Worm (Caenorhabditis elegans): ENCODE measurements around the gene gcy-13.

Gene gcy-13

ce11 chrV:12317894-12318553 is 51.3 kb downstream of the gcy-13 start, which contains the start of the genes R04F11.5 and R04F11.2 (continued):
- TF ChIP-seq nhr-19 (GFP tag; conservative IDR thresholded peaks at IDR 0.05) (peak; percentile 72), dsc-1 (tag; optimal IDR thresholded peaks at IDR 0.05) (peak; percentile 49), pag-3 (tag; optimal IDR thresholded peaks at IDR 0.05; ENCODE audit: borderline replicate concordance, insufficient read depth) (no peak), lin-35 (GFP tag; optimal IDR thresholded peaks at IDR 0.05) (peak; percentile 84 to 91), tlp-1 (tag; optimal IDR thresholded peaks at IDR 0.05) (no peak), C34B4.2 (tag; optimal IDR thresholded peaks at IDR 0.05) (no peak), nhr-77 (tag; optimal IDR thresholded peaks at IDR 0.05) (peak; percentile 57), mep-1 (tag; optimal IDR thresholded peaks at IDR 0.05) (peak; percentile 92), mab-9 (GFP tag; IDR thresholded peaks at IDR 0.05) (no peak), elt-3 (tag; optimal IDR thresholded peaks at IDR 0.05) (peak in 3 of 6 experiments; percentile 45 to 91 (median 65)), jun-1 (tag; optimal IDR thresholded peaks at IDR 0.05) (peak; percentile 66), mef-2 (tag; optimal IDR thresholded peaks at IDR 0.05) (no peak), alr-1 (tag; optimal IDR thresholded peaks at IDR 0.05; ENCODE audit: borderline replicate concordance) (no peak), xbp-1 (tag; optimal IDR thresholded peaks at IDR 0.05) (peak; percentile 73), nhr-47 (tag; optimal IDR thresholded peaks at IDR 0.05) (peak; percentile 77), fkh-10 (GFP tag; optimal IDR thresholded peaks at IDR 0.05) (no peak), blmp-1 (tag; optimal IDR thresholded peaks at IDR 0.05) (peak; percentile 78), zip-4 (GFP tag; optimal IDR thresholded peaks at IDR 0.05) (peak; percentile 18), snpc-4 (tag; optimal IDR thresholded peaks at IDR 0.05) (peak; percentile 74), ceh-90 (tag; optimal IDR thresholded peaks at IDR 0.05) (no peak), efl-3 (GFP tag; optimal IDR thresholded peaks at IDR 0.05) (no peak), nhr-11 (tag; optimal IDR thresholded peaks at IDR 0.05) (peak; percentile 34), nhr-76 (tag; optimal IDR thresholded peaks at IDR 0.05) (no peak), unc-130 (tag; optimal IDR thresholded peaks at IDR 0.05) (peak; percentile 82), vab-15 (tag; optimal IDR thresholded peaks at IDR 0.05) (no peak), sup-37 (GFP tag; optimal IDR thresholded peaks at IDR 0.05) (no peak), lin-13 (GFP tag; optimal IDR thresholded peaks at IDR 0.05) (peak; percentile 56), efl-1 (optimal IDR thresholded peaks at IDR 0.05) (peak; percentile 84 to 88), efl-1 (GFP tag; optimal IDR thresholded peaks at IDR 0.05 in 1 of 2) (peak; percentile 85 to 98), nhr-28 (tag; optimal IDR thresholded peaks at IDR 0.05) (no peak), ces-1 (GFP tag; optimal IDR thresholded peaks at IDR 0.05) (no peak), elt-2 (tag; optimal IDR thresholded peaks at IDR 0.05) (no peak), irx-1 (tag; optimal IDR thresholded peaks at IDR 0.05) (peak; percentile 49), rnt-1 (tag; optimal IDR thresholded peaks at IDR 0.05) (peak; percentile 68), ztf-11 (tag; optimal IDR thresholded peaks at IDR 0.05) (no peak), nhr-84 (tag; optimal IDR thresholded peaks at IDR 0.05) (no peak), swsn-7 (tag; optimal IDR thresholded peaks at IDR 0.05) (peak; percentile 71), pax-3 (tag; optimal IDR thresholded peaks at IDR 0.05) (peak; percentile 34), hpl-2 (GFP tag; optimal IDR thresholded peaks at IDR 0.05) (peak; percentile 2), dpl-1 (GFP tag; optimal IDR thresholded peaks at IDR 0.05) (peak; percentile 80 to 88 (median 82)), nhr-237 (tag; optimal IDR thresholded peaks at IDR 0.05) (peak; percentile 31), ceh-88 (GFP tag; IDR thresholded peaks at IDR 0.05) (peak; percentile 7; the same call in 1 of the 2 replicates), nhr-85 (tag) (peak; percentile 85), skn-1 (tag; optimal IDR thresholded peaks at IDR 0.05) (peak; percentile 89), sox-4 (tag; optimal IDR thresholded peaks at IDR 0.05) (no peak)

All from whole organism, L1 larva.